Worm (Caenorhabditis elegans) whole organism, L2 larva: ENCODE measurements around the gene sru-48.

Experiments used
- F13H6.1 ChIP-seq: sonication (generic microtip); optimal IDR thresholded peaks from 2 replicates; lab custom pipeline; 2016; ENCODE audit warnings: missing genetic modification characterization, missing compliant biosample characterization
- ceh-82 ChIP-seq: fragments of 150-350 bp; optimal IDR thresholded peaks from 2 replicates; lab custom pipeline; 2014; ENCODE audit warnings: missing biosample characterization, missing genetic modification characterization
- fos-1 ChIP-seq: fragments of 150-350 bp; optimal IDR thresholded peaks from 2 replicates; lab custom pipeline; 2014; ENCODE audit warnings: missing biosample characterization, missing genetic modification characterization
- nhr-25 ChIP-seq: fragments of 150-350 bp; sonication (generic microtip); optimal IDR thresholded peaks from 3 replicates; lab custom pipeline; 2014; ENCODE audit warnings: missing biosample characterization, missing genetic modification characterization

- TF ChIP-seq ceh-82 (no peak), fos-1 (tag; lab: Kevin White, UChicago) (no peak), F13H6.1 (no peak), nhr-25 (tag; lab: Kevin White, UChicago) (no peak)
These were observed at the start of gene sru-48 for ce11 chrX:5179874-5180273.
